Fruit fly (Drosophila melanogaster) whole organism, embryonic: ENCODE results near the gene Cpr64Ad.

Experiments
- Atf6 ChIP-seq: fragments of 200-800 bp; sonication (Bioruptor generic); IDR thresholded peaks from 2 replicates; pipeline ENCODE4 v1.3.6; 2022; ENCODE audit warnings: missing biosample characterization, missing genetic modification characterization
- BEAF-32 ChIP-seq: fragments of 200-800 bp; sonication (Bioruptor generic); optimal IDR thresholded peaks from 3 replicates; lab custom pipeline; 2017; ENCODE audit warnings: missing biosample characterization, missing genetic modification characterization, mild to moderate bottlenecking, moderate library complexity, missing genetic modification reagents
- Bgb ChIP-seq: fragments of 200-800 bp; sonication (Bioruptor generic); IDR thresholded peaks from 2 replicates; pipeline ENCODE4 v1.3.6; 2022; ENCODE audit warnings: missing biosample characterization, missing genetic modification characterization; ENCODE audit not compliant: partially characterized antibody
- CG10209 ChIP-seq: fragments of 200-800 bp; sonication (Bioruptor generic); optimal IDR thresholded peaks from 3 replicates; lab custom pipeline; 2017; ENCODE audit warnings: missing biosample characterization, mild to moderate bottlenecking, missing genetic modification characterization, missing genetic modification reagents
- CG11504 ChIP-seq: fragments of 200-800 bp; sonication (Bioruptor generic); optimal IDR thresholded peaks from 3 replicates; lab custom pipeline; 2019; ENCODE audit warnings: missing biosample characterization, mild to moderate bottlenecking, missing genetic modification characterization, moderate library complexity
- CG13624 ChIP-seq: fragments of 200-800 bp; sonication (Bioruptor generic); optimal IDR thresholded peaks from 2 replicates; lab custom pipeline; 2016; ENCODE audit warnings: missing biosample characterization, missing genetic modification characterization
- CG16779 ChIP-seq: fragments of 200-800 bp; sonication (Bioruptor generic); IDR thresholded peaks from 2 replicates; pipeline ENCODE4 v1.3.6; 2022; ENCODE audit warnings: missing biosample characterization, missing genetic modification characterization
- CG17359 ChIP-seq: fragments of 200-800 bp; sonication (Bioruptor generic); optimal IDR thresholded peaks from 3 replicates; lab custom pipeline; 2018; ENCODE audit warnings: missing biosample characterization, mild to moderate bottlenecking, missing genetic modification characterization, moderate library complexity
- CG17385 ChIP-seq: fragments of 200-800 bp; sonication (Bioruptor generic); optimal IDR thresholded peaks from 3 replicates; lab custom pipeline; 2018; ENCODE audit warnings: missing biosample characterization, mild to moderate bottlenecking, missing genetic modification characterization
- CG17612 ChIP-seq: fragments of 200-800 bp; sonication (Bioruptor generic); IDR thresholded peaks from 2 replicates; pipeline ENCODE4 v1.3.6; 2022; ENCODE audit warnings: missing biosample characterization, missing genetic modification characterization
- CG17912 ChIP-seq: fragments of 200-800 bp; sonication (Bioruptor generic); optimal IDR thresholded peaks from 2 replicates; lab custom pipeline; 2018; ENCODE audit warnings: missing biosample characterization, mild to moderate bottlenecking, missing genetic modification characterization
- CG1792 ChIP-seq: fragments of 200-800 bp; sonication (Bioruptor generic); optimal IDR thresholded peaks from 2 replicates; lab custom pipeline; 2016; ENCODE audit warnings: missing biosample characterization, missing genetic modification characterization
- CG18262 ChIP-seq: fragments of 200-800 bp; optimal IDR thresholded peaks from 3 replicates; lab custom pipeline; 2019; ENCODE audit warnings: missing biosample characterization, mild to moderate bottlenecking, missing genetic modification characterization, moderate library complexity
- CG2889 ChIP-seq: fragments of 200-800 bp; sonication (Bioruptor generic); IDR thresholded peaks from 3 replicates; pipeline ENCODE4 v1.3.6; 2022; ENCODE audit warnings: missing biosample characterization, missing genetic modification characterization
- CG30403 ChIP-seq: fragments of 200-800 bp; sonication (Bioruptor generic); optimal IDR thresholded peaks from 3 replicates; lab custom pipeline; 2016; ENCODE audit warnings: missing biosample characterization, missing genetic modification characterization
- CG3065 ChIP-seq: fragments of 200-800 bp; sonication (Bioruptor generic); optimal IDR thresholded peaks from 2 replicates; lab custom pipeline; 2016; ENCODE audit warnings: missing biosample characterization, missing genetic modification characterization
- CG31388 ChIP-seq: fragments of 200-800 bp; sonication (Bioruptor generic); optimal IDR thresholded peaks from 2 replicates; lab custom pipeline; 2016; ENCODE audit warnings: missing biosample characterization, missing genetic modification characterization
- CG33213 ChIP-seq: fragments of 200-800 bp; sonication (Bioruptor generic); optimal IDR thresholded peaks from 3 replicates; lab custom pipeline; 2016; ENCODE audit warnings: missing biosample characterization, missing genetic modification characterization
- CG4282 ChIP-seq: fragments of 200-800 bp; sonication (Bioruptor generic); optimal IDR thresholded peaks from 2 replicates; lab custom pipeline; 2016; ENCODE audit warnings: missing biosample characterization, missing genetic modification characterization
- CG4404 ChIP-seq: fragments of 200-800 bp; sonication (Bioruptor generic); IDR thresholded peaks from 2 replicates; pipeline ENCODE4 v1.3.6; 2022; ENCODE audit warnings: missing biosample characterization, missing genetic modification characterization
- CG4707 ChIP-seq: fragments of 200-800 bp; sonication (Bioruptor generic); optimal IDR thresholded peaks from 2 replicates; lab custom pipeline; 2018; ENCODE audit warnings: missing biosample characterization, mild to moderate bottlenecking, missing genetic modification characterization, moderate library complexity
- CG6689 ChIP-seq: fragments of 200-800 bp; sonication (Bioruptor generic); IDR thresholded peaks from 2 replicates; pipeline ENCODE4 v1.3.6; 2022; ENCODE audit warnings: missing biosample characterization, missing genetic modification characterization
- CG7271 ChIP-seq: fragments of 200-800 bp; sonication (Bioruptor generic); optimal IDR thresholded peaks from 2 replicates; lab custom pipeline; 2018; ENCODE audit warnings: missing biosample characterization, mild to moderate bottlenecking, missing genetic modification characterization, moderate library complexity
- CG7839 ChIP-seq: fragments of 200-800 bp; sonication (Bioruptor generic); optimal IDR thresholded peaks from 3 replicates; lab custom pipeline; 2018; ENCODE audit warnings: missing biosample characterization, mild to moderate bottlenecking, missing genetic modification characterization, moderate library complexity
- Dad ChIP-seq: fragments of 200-800 bp; sonication (Bioruptor generic); optimal IDR thresholded peaks from 3 replicates; lab custom pipeline; 2016; ENCODE audit warnings: missing biosample characterization, missing genetic modification characterization
- Elba2 ChIP-seq: fragments of 200-800 bp; sonication (Bioruptor generic); optimal IDR thresholded peaks from 3 replicates; lab custom pipeline; 2016; ENCODE audit warnings: missing biosample characterization, missing genetic modification characterization
- Fer3 ChIP-seq: fragments of 200-800 bp; sonication (Bioruptor generic); optimal IDR thresholded peaks from 2 replicates; lab custom pipeline; 2018; ENCODE audit warnings: missing biosample characterization, mild to moderate bottlenecking, missing genetic modification characterization, moderate library complexity
- Hmx ChIP-seq: fragments of 200-800 bp; sonication (Bioruptor generic); optimal IDR thresholded peaks from 2 replicates; lab custom pipeline; 2016; ENCODE audit warnings: missing biosample characterization, missing genetic modification characterization
- NC2β ChIP-seq: fragments of 200-800 bp; sonication (Bioruptor generic); optimal IDR thresholded peaks from 2 replicates; lab custom pipeline; 2016; ENCODE audit warnings: missing biosample characterization, missing genetic modification characterization
- Nf-YA ChIP-seq: fragments of 200-800 bp; sonication (Bioruptor generic); IDR thresholded peaks from 2 replicates; pipeline ENCODE4 v1.3.6; 2022; ENCODE audit warnings: missing biosample characterization, missing genetic modification characterization
- Poxn ChIP-seq: fragments of 200-800 bp; sonication (Bioruptor generic); IDR thresholded peaks from 2 replicates; pipeline ENCODE4 v1.3.6; 2022; ENCODE audit warnings: missing biosample characterization, missing genetic modification characterization
- Ptx1 ChIP-seq: fragments of 200-800 bp; sonication (Bioruptor generic); IDR thresholded peaks from 2 replicates; pipeline ENCODE4 v1.3.6; 2022; ENCODE audit warnings: missing biosample characterization, missing genetic modification characterization
- Scr ChIP-seq: fragments of 200-800 bp; sonication (Bioruptor generic); IDR thresholded peaks from 2 replicates; pipeline ENCODE4 v1.3.6; 2022; ENCODE audit warnings: missing biosample characterization, missing genetic modification characterization; ENCODE audit not compliant: partially characterized antibody
- Tbp ChIP-seq: fragments of >200 bp; optimal IDR thresholded peaks from 2 replicates; lab custom pipeline; 2018; ENCODE audit warnings: missing biosample characterization, missing genetic modification characterization
- Vsx1 ChIP-seq: fragments of 200-800 bp; sonication (Bioruptor generic); optimal IDR thresholded peaks from 2 replicates; lab custom pipeline; 2017; ENCODE audit warnings: missing biosample characterization, mild to moderate bottlenecking, missing genetic modification characterization, missing genetic modification reagents
- chif ChIP-seq, 2 experiments: fragments of 200-800 bp; sonication (Bioruptor generic); optimal IDR thresholded peaks; 3 replicates each; lab custom pipeline; 2016; ENCODE audit warnings: missing biosample characterization in 2 of 2, missing genetic modification characterization in 2 of 2
- cwo ChIP-seq: fragments of 200-800 bp; sonication (Bioruptor generic); optimal IDR thresholded peaks from 3 replicates; lab custom pipeline; 2017; ENCODE audit warnings: missing biosample characterization, missing genetic modification characterization, mild to moderate bottlenecking, moderate library complexity, missing genetic modification reagents
- dimm ChIP-seq: fragments of 200-800 bp; sonication (Bioruptor generic); IDR thresholded peaks from 2 replicates; pipeline ENCODE4 v1.3.6; 2022; ENCODE audit warnings: missing biosample characterization, missing genetic modification characterization
- fd64A ChIP-seq: fragments of 200-800 bp; sonication (Bioruptor generic); optimal IDR thresholded peaks from 3 replicates; lab custom pipeline; 2018; ENCODE audit warnings: missing biosample characterization, mild to moderate bottlenecking, missing genetic modification characterization
- grau ChIP-seq: fragments of 200-800 bp; optimal IDR thresholded peaks from 3 replicates; lab custom pipeline; 2019; ENCODE audit warnings: missing biosample characterization, mild to moderate bottlenecking, missing genetic modification characterization, moderate library complexity
- jigr1 ChIP-seq: fragments of 200-800 bp; sonication (Bioruptor generic); IDR thresholded peaks from 3 replicates; pipeline ENCODE4 v1.3.6; 2022; ENCODE audit warnings: missing biosample characterization, missing genetic modification characterization
- lmd ChIP-seq: fragments of 200-800 bp; sonication (Bioruptor generic); IDR thresholded peaks from 2 replicates; pipeline ENCODE4 v1.3.6; 2022; ENCODE audit warnings: missing biosample characterization, missing genetic modification characterization
- pita ChIP-seq: fragments of 200-800 bp; sonication (Bioruptor generic); optimal IDR thresholded peaks from 2 replicates; lab custom pipeline; 2017; ENCODE audit warnings: missing biosample characterization, mild to moderate bottlenecking, missing genetic modification characterization
- prd ChIP-seq, 3 experiments: fragments of >200 bp in 2 of 3; fragments of 200-800 bp in 1 of 3; sonication (Bioruptor generic) in 1 of 3; optimal IDR thresholded peaks in 2 of 3; IDR thresholded peaks in 1 of 3; 2 replicates in 2 of 3; 3 replicates in 1 of 3; pipeline versions ENCODE4 v1.3.6 to Lab custom; 2017 to 2022; ENCODE audit warnings: missing biosample characterization in 1 of 3, missing genetic modification characterization in 1 of 3
- pros ChIP-seq: fragments of 200-800 bp; sonication (Bioruptor generic); optimal IDR thresholded peaks from 3 replicates; lab custom pipeline; 2019; ENCODE audit warnings: missing biosample characterization, mild to moderate bottlenecking, missing genetic modification characterization, moderate library complexity
- sr ChIP-seq: fragments of 200-800 bp; sonication (Bioruptor generic); IDR thresholded peaks from 3 replicates; pipeline ENCODE4 v1.3.6; 2022; ENCODE audit warnings: missing biosample characterization, missing genetic modification characterization
- ttk ChIP-seq: fragments of 200-800 bp; sonication (Bioruptor generic); IDR thresholded peaks from 2 replicates; pipeline ENCODE4 v2.1.2; 2022; ENCODE audit warnings: missing biosample characterization, missing genetic modification characterization
- wor ChIP-seq: fragments of 200-800 bp; sonication (Bioruptor generic); IDR thresholded peaks from 2 replicates; pipeline ENCODE4 v1.3.6; 2022; ENCODE audit warnings: missing biosample characterization, missing genetic modification characterization

The Cpr64Ad gene

dm6 chr3L:4239442-4240322 lies 24.5 kb downstream of the Cpr64Ad start, which contains the start of gene Sqor (continued):
- TF ChIP-seq grau (tag; lab: Kevin White, UChicago) (peak; percentile 99), pita (GFP tag; lab: Kevin White, UChicago) (no peak), CG4404 (peak; percentile 46), Nf-YA (GFP tag; lab: Robert Waterston, UW) (peak; percentile 75), CG17612 (GFP tag; lab: Robert Waterston, UW) (peak; percentile 24; the same call in 1 of the 2 replicates), jigr1 (GFP tag; lab: Robert Waterston, UW) (peak; percentile 71; the same call in 2 of the 3 replicates), CG11504 (tag; lab: Kevin White, UChicago) (peak; percentile 85), Hmx (GFP tag; lab: Kevin White, UChicago) (peak; percentile 77), pros (GFP tag; lab: Kevin White, UChicago) (peak; percentile 27), ttk (GFP tag; lab: Robert Waterston, UW) (peak; percentile 65), Bgb (GFP tag; lab: Robert Waterston, UW) (peak; percentile 36; the same call in 1 of the 2 replicates), CG18262 (tag; lab: Kevin White, UChicago) (peak; percentile 80), CG2889 (GFP tag; lab: Robert Waterston, UW) (peak; percentile 58; the same call in 2 of the 3 replicates), dimm (peak; percentile 62; the same call in 1 of the 2 replicates), Fer3 (peak; percentile 87), CG4707 (peak; percentile 34), fd64A (GFP tag; lab: Kevin White, UChicago) (no peak), CG17385 (GFP tag; lab: Kevin White, UChicago) (peak; percentile 83), Vsx1 (GFP tag; lab: Kevin White, UChicago) (no peak), BEAF-32 (GFP tag; lab: Kevin White, UChicago) (no peak), CG1792 (GFP tag; lab: Kevin White, UChicago) (peak; percentile 85), CG13624 (GFP tag; lab: Kevin White, UChicago) (peak; percentile 81), CG6689 (GFP tag; lab: Robert Waterston, UW) (peak; percentile 75), CG7271 (no peak), Tbp (GFP tag; lab: Kevin White, UChicago) (no peak), cwo (GFP tag; lab: Kevin White, UChicago) (peak; percentile 83), wor (GFP tag; lab: Robert Waterston, UW) (peak; percentile 70), CG30403 (peak; percentile 91), prd (optimal IDR thresholded peaks at IDR 0.05; lab: Kevin White, UChicago) (no peak), prd (GFP tag; IDR thresholded peaks at IDR 0.05; lab: Robert Waterston, UW) (peak; percentile 73), Scr (GFP tag; lab: Robert Waterston, UW) (peak; percentile 39; the same call in 1 of the 2 replicates), CG10209 (GFP tag; lab: Kevin White, UChicago) (peak; percentile 89), CG33213 (GFP tag; lab: Kevin White, UChicago) (peak; percentile 79), Elba2 (GFP tag; lab: Kevin White, UChicago) (no peak), Ptx1 (GFP tag; lab: Robert Waterston, UW) (peak; percentile 75), CG17359 (tag; lab: Kevin White, UChicago) (peak; percentile 86), Poxn (GFP tag; lab: Robert Waterston, UW) (peak; percentile 61), NC2β (peak; percentile 64), CG3065 (GFP tag; lab: Kevin White, UChicago) (peak; percentile 31), chif (GFP tag; optimal IDR thresholded peaks at IDR 0.05; lab: Kevin White, UChicago) (peak; percentile 61 to 81), Dad (GFP tag; lab: Kevin White, UChicago) (peak; percentile 77), CG16779 (GFP tag; lab: Robert Waterston, UW) (peak; percentile 71; the same call in 1 of the 2 replicates), Atf6 (GFP tag; lab: Robert Waterston, UW) (peak; percentile 82), CG7839 (tag; lab: Kevin White, UChicago) (peak; percentile 89), CG17912 (GFP tag; lab: Kevin White, UChicago) (peak; percentile 66), sr (GFP tag; lab: Robert Waterston, UW) (peak; percentile 61; the same call in 2 of the 3 replicates), lmd (GFP tag; lab: Robert Waterston, UW) (peak; percentile 77), CG4282 (GFP tag; lab: Kevin White, UChicago) (peak; percentile 80), CG31388 (GFP tag; lab: Kevin White, UChicago) (peak; percentile 10)
